Worm (Caenorhabditis elegans) whole organism, L2 larva: Measurements from ENCODE around the gene W07G4.8.

Experiments used
- fos-1 ChIP-seq: fragments of 150-350 bp; optimal IDR thresholded peaks from 2 replicates; lab custom pipeline; 2014; ENCODE audit warnings: missing biosample characterization, missing genetic modification characterization
- zag-1 ChIP-seq: fragments of 150-350 bp; optimal IDR thresholded peaks from 2 replicates; lab custom pipeline; 2014; ENCODE audit warnings: missing biosample characterization, missing genetic modification characterization

DNA sequence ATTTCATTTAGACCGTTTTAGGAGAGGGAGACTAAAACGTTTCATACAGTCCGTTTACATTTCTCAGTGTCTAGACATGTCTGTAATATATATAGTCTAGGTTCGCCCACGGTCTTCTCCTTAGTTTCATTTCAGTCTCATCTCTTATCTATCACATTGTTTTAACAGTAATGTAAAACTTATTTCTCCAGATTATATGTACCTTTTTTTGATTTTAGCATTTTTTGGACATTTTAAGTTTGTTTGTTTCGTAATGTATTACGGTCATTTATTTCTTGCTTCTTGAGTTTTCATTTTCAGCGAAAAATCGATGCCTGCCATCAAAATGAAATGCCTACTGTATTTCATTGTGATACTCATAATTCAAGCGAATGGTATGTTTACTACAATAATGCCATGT lies 35.5 kb downstream of the W07G4.8 start, which contains the start of gene F15B9.6:
- TF ChIP-seq fos-1 (tag; lab: Kevin White, UChicago), result no peak
- TF ChIP-seq zag-1 (tag; lab: Kevin White, UChicago), result no peak
